Worm (Caenorhabditis elegans) whole organism, L3 larva: ENCODE data around the gene fask-1.

Experiments
- R02D3.7 ChIP-seq: fragments of 150-350 bp; optimal IDR thresholded peaks from 2 replicates; lab custom pipeline; 2014; ENCODE audit warnings: missing biosample characterization, missing genetic modification characterization
- ZK546.5 ChIP-seq: sonication (generic microtip); optimal IDR thresholded peaks from 2 replicates; lab custom pipeline; 2017; ENCODE audit warnings: missing biosample characterization, missing genetic modification characterization
- aly-2 ChIP-seq: fragments of 150-350 bp; optimal IDR thresholded peaks from 2 replicates; lab custom pipeline; 2014; ENCODE audit warnings: missing biosample characterization, missing genetic modification characterization
- ama-1 ChIP-seq: fragments of 150-350 bp; optimal IDR thresholded peaks from 2 replicates; lab custom pipeline; 2018
- ceh-16 ChIP-seq: sonication (generic microtip); optimal IDR thresholded peaks from 2 replicates; lab custom pipeline; 2017; ENCODE audit warnings: missing biosample characterization, missing genetic modification characterization
- egl-27 ChIP-seq: sonication (generic microtip); optimal IDR thresholded peaks from 4 replicates; lab custom pipeline; 2017; ENCODE audit warnings: missing biosample characterization, missing genetic modification reagents, missing genetic modification characterization
- elt-1 ChIP-seq: fragments of 150-350 bp; optimal IDR thresholded peaks from 2 replicates; lab custom pipeline; 2014; ENCODE audit warnings: missing biosample characterization, missing genetic modification characterization
- elt-2 ChIP-seq: sonication (generic microtip); optimal IDR thresholded peaks from 2 replicates; lab custom pipeline; 2016; ENCODE audit warnings: missing genetic modification reagents, mild to moderate bottlenecking, missing genetic modification characterization, missing compliant biosample characterization
- fos-1 ChIP-seq: fragments of 150-350 bp; optimal IDR thresholded peaks from 2 replicates; lab custom pipeline; 2014; ENCODE audit warnings: missing biosample characterization, missing genetic modification characterization
- hmg-11 ChIP-seq: sonication (generic microtip); optimal IDR thresholded peaks from 2 replicates; lab custom pipeline; 2016; ENCODE audit warnings: missing genetic modification characterization, missing compliant biosample characterization
- jun-1 ChIP-seq: fragments of 150-350 bp; optimal IDR thresholded peaks from 2 replicates; lab custom pipeline; 2014; ENCODE audit warnings: missing biosample characterization, missing genetic modification reagents, missing genetic modification characterization
- lin-15B ChIP-seq: fragments of 150-350 bp; optimal IDR thresholded peaks from 2 replicates; lab custom pipeline; 2014; ENCODE audit warnings: missing biosample characterization, missing genetic modification characterization
- lin-39 ChIP-seq: fragments of 150-350 bp; optimal IDR thresholded peaks from 2 replicates; lab custom pipeline; 2018; ENCODE audit warnings: missing biosample characterization, missing genetic modification reagents, missing genetic modification characterization
- lsy-12 ChIP-seq: sonication (generic microtip); optimal IDR thresholded peaks from 2 replicates; lab custom pipeline; 2016; ENCODE audit warnings: mild to moderate bottlenecking, missing genetic modification characterization, missing compliant biosample characterization
- mdl-1 ChIP-seq: fragments of 150-350 bp; optimal IDR thresholded peaks from 2 replicates; lab custom pipeline; 2014; ENCODE audit warnings: missing biosample characterization, missing genetic modification characterization
- nfya-1 ChIP-seq: sonication (generic microtip); optimal IDR thresholded peaks from 2 replicates; lab custom pipeline; 2017; ENCODE audit warnings: missing genetic modification characterization, mild to moderate bottlenecking, missing compliant biosample characterization, antibody characterized with exemption, moderate library complexity; ENCODE audit not compliant: insufficient read depth
- nhr-11 ChIP-seq: fragments of 150-350 bp; optimal IDR thresholded peaks from 2 replicates; lab custom pipeline; 2014; ENCODE audit warnings: missing biosample characterization, missing genetic modification characterization
- nhr-12 ChIP-seq: fragments of 150-350 bp; optimal IDR thresholded peaks from 2 replicates; lab custom pipeline; 2014; ENCODE audit warnings: missing biosample characterization, missing genetic modification characterization
- nhr-23 ChIP-seq: fragments of 150-350 bp; optimal IDR thresholded peaks from 2 replicates; lab custom pipeline; 2014; ENCODE audit warnings: missing biosample characterization, missing genetic modification reagents, missing genetic modification characterization
- nhr-237 ChIP-seq: fragments of 150-350 bp; optimal IDR thresholded peaks from 2 replicates; lab custom pipeline; 2014; ENCODE audit warnings: missing biosample characterization, missing genetic modification characterization
- nhr-25 ChIP-seq: sonication (generic microtip); optimal IDR thresholded peaks from 2 replicates; lab custom pipeline; 2017; ENCODE audit warnings: missing biosample characterization, missing genetic modification characterization
- nhr-28 ChIP-seq: fragments of 150-350 bp; optimal IDR thresholded peaks from 2 replicates; lab custom pipeline; 2014; ENCODE audit warnings: missing biosample characterization, missing genetic modification characterization
- nhr-43 ChIP-seq: sonication (generic microtip); optimal IDR thresholded peaks from 2 replicates; lab custom pipeline; 2016; ENCODE audit warnings: mild to moderate bottlenecking, missing genetic modification characterization, missing compliant biosample characterization; ENCODE audit not compliant: poor library complexity, severe bottlenecking
- nhr-67 ChIP-seq: fragments of 150-350 bp; optimal IDR thresholded peaks from 2 replicates; lab custom pipeline; 2014; ENCODE audit warnings: missing biosample characterization, missing genetic modification characterization
- nhr-76 ChIP-seq: fragments of 150-350 bp; sonication (generic microtip); optimal IDR thresholded peaks from 5 replicates; lab custom pipeline; 2014; ENCODE audit warnings: missing biosample characterization, missing genetic modification characterization
- nhr-77 ChIP-seq: fragments of 150-350 bp; optimal IDR thresholded peaks from 2 replicates; lab custom pipeline; 2014; ENCODE audit warnings: missing biosample characterization, missing genetic modification characterization
- pha-4 ChIP-seq: fragments of 150-350 bp; optimal IDR thresholded peaks from 2 replicates; lab custom pipeline; 2014; ENCODE audit warnings: missing biosample characterization, missing genetic modification reagents, missing genetic modification characterization
- pqm-1 ChIP-seq: fragments of 150-350 bp; optimal IDR thresholded peaks from 2 replicates; lab custom pipeline; 2017; ENCODE audit warnings: missing biosample characterization, missing genetic modification characterization, inconsistent platforms
- sea-2 ChIP-seq: fragments of 150-350 bp; sonication (generic microtip); optimal IDR thresholded peaks from 4 replicates; lab custom pipeline; 2014; ENCODE audit warnings: missing biosample characterization, missing genetic modification reagents, missing genetic modification characterization
- skn-1 ChIP-seq: fragments of 150-350 bp; optimal IDR thresholded peaks from 2 replicates; lab custom pipeline; 2014; ENCODE audit warnings: missing biosample characterization, missing genetic modification characterization
- tbx-2 ChIP-seq: sonication (generic microtip); optimal IDR thresholded peaks from 2 replicates; lab custom pipeline; 2016; ENCODE audit warnings: mild to moderate bottlenecking, missing genetic modification characterization, missing compliant biosample characterization
- unc-62 ChIP-seq: fragments of 150-350 bp; sonication (generic microtip); optimal IDR thresholded peaks from 4 replicates; lab custom pipeline; 2014; ENCODE audit warnings: missing biosample characterization, missing genetic modification reagents, missing genetic modification characterization
- ztf-11 ChIP-seq: fragments of 150-350 bp; optimal IDR thresholded peaks from 2 replicates; lab custom pipeline; 2014; ENCODE audit warnings: missing biosample characterization, missing genetic modification characterization

Gene fask-1

DNA sequence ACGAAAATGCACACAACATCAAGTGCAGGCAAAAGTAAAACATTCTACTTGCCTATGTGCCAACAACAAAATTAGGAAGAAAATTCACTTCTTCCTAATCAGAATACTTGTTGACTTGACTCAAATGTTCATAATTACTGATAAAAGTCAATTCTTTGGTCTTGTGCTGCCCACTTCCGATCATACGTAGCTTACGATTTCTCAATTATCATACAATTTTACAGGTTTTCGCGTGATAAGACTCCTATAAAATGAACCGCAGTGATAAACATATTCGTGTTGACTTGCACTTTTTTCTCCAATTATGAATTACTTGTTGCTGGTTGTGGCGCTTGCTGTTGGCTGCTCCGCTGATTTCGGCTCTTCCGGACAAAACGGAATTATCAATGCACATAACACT lies 43.1 kb upstream of the fask-1 start, which contains the start of gene scl-2:
Gene scl-2, plus strand, starts transcription at position 293 of the 400 bp plus-strand sequence.
- TF ChIP-seq elt-2 (tag; lab: Kevin White, UChicago), result peak; percentile 99
- no peak for TF ChIP-seq unc-62
- TF ChIP-seq nfya-1 (tag; lab: Kevin White, UChicago), result no peak
- peak; percentile 96 for TF ChIP-seq jun-1
- TF ChIP-seq skn-1 (tag; lab: Kevin White, UChicago), result peak; percentile 19
- TF ChIP-seq pha-4, result peak; percentile 73
- peak; percentile 99 for TF ChIP-seq pqm-1 (tag; lab: Kevin White, UChicago)

DNA sequence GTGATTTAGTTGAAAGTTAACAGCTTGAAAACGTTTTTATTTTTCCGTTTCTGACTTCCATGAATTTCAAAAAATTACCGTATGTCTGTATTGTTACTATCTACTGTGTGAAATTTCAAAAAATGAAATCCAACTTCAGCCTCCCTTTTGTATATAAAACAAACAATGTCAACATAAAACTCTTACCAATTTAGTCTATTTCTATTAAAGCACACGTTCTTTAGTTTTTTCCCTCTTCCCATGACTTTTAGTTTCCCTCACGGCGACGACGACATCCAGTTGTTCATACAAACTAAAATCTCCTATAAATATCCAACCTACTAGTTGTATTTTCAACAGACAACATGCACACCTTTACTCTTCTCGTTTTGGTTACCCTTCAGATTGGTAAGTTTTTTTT lies 41.2 kb upstream of the fask-1 start, which contains the start of gene scl-3:
Gene scl-3, plus strand, starts transcription at position 301 of the 400 bp plus-strand sequence.
- TF ChIP-seq egl-27 (tag; lab: Kevin White, UChicago) (no peak), ceh-16 (tag; lab: Kevin White, UChicago) (no peak), sea-2 (GFP tag; lab: Kevin White, UChicago) (no peak), pha-4 (no peak), fos-1 (tag; lab: Kevin White, UChicago) (no peak), lin-15B (tag; lab: Kevin White, UChicago) (no peak), elt-1 (no peak), tbx-2 (tag; lab: Kevin White, UChicago) (no peak), ztf-11 (tag; lab: Kevin White, UChicago) (no peak)

DNA sequence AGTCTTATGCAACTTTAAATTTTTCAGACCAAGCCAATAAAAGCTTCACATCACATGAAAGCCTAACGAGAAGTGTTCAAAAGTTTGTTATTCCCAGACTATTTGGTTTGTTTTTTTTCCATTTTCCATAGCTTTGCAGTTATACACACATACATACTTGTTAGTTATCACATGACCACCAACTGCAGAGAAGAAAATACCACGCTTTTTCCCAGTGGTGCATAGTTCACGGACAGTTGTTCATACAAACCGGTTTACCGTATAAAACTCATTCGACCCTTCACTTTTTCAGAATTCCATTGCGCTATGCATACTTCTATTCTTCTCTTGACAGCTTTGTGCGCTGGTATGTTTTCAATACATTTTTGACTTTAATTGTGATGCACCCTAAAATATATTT lies 36.8 kb upstream of the fask-1 start, which contains the start of gene scl-5:
Gene scl-5, plus strand, starts transcription at position 301 of the 400 bp plus-strand sequence.
- TF ChIP-seq nhr-25 (no peak), egl-27 (tag; lab: Kevin White, UChicago) (no peak), lin-39 (tag; lab: Kevin White, UChicago) (no peak), nhr-77 (tag; lab: Kevin White, UChicago) (no peak), nhr-76 (tag; lab: Kevin White, UChicago) (no peak), elt-1 (no peak), nhr-11 (tag; lab: Kevin White, UChicago) (no peak)

DNA sequence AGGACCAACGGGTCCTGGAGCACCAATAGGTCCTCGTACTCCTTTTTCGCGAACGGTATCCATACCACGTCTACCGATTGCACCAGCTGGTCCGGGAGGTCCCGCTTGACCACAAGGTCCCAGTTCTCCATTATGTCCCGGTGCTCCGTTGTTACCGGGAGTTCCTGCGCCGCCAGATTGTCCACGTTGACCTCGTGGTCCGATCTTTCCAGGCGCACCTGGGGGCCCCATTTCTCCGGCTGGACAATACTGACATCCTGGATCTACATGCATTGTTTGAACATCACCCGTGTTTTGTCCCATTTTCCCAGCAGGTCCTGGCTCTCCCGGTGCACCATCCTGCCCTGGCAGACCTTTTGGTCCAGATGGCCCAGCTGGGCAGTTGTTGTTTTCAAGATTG lies 34.5 kb upstream of the fask-1 start:
- TF ChIP-seq nhr-11 (tag; lab: Kevin White, UChicago) (no peak), ztf-11 (tag; lab: Kevin White, UChicago) (no peak), nhr-67 (tag; lab: Kevin White, UChicago) (no peak), nhr-43 (no peak), nhr-12 (tag; lab: Kevin White, UChicago) (no peak), skn-1 (tag; lab: Kevin White, UChicago) (no peak), jun-1 (no peak), nhr-23 (tag; lab: Kevin White, UChicago) (no peak), R02D3.7 (tag; lab: Kevin White, UChicago) (no peak), nhr-237 (tag; lab: Kevin White, UChicago) (no peak), hmg-11 (tag; lab: Kevin White, UChicago) (no peak), lsy-12 (tag; lab: Kevin White, UChicago) (no peak), fos-1 (tag; lab: Kevin White, UChicago) (no peak), ZK546.5 (no peak), aly-2 (tag; lab: Kevin White, UChicago) (no peak), ama-1 (lab: Kevin White, UChicago) (no peak), nfya-1 (tag; lab: Kevin White, UChicago) (no peak), nhr-28 (no peak)

- TF ChIP-seq ceh-16 (tag; lab: Kevin White, UChicago) (no peak), mdl-1 (no peak), nhr-237 (tag; lab: Kevin White, UChicago) (no peak)
Observed at ce11 chrIV:13067200-13067599, 33.3 kb upstream of the fask-1 start, which contains the start of gene col-131. Gene col-131 (minus strand): TSS chrIV:13067300.

DNA sequence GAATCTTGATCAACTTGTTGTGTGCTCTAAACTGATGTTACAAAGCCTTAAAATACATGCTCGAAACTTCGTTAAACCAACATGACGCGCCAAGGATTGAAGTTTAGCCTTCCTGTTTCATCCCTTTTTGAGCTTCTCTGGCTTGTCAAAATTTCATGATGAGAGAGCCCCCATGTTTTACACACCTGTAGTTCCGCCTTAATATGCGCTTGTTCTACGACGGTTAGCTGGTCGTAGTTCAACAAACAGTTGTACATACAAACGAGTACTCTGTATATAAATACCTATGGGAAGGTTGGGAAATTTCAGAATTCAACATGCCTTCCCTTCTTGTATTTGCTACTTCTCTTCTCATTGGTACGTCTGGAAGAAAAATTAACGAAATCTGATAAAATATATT lies 32.1 kb upstream of the fask-1 start, which contains the start of gene scl-6:
Gene scl-6, plus strand, starts transcription at position 301 of the 400 bp plus-strand sequence.
- TF ChIP-seq aly-2 (tag; lab: Kevin White, UChicago) (no peak), ama-1 (lab: Kevin White, UChicago) (no peak), pha-4 (no peak)
